Worm (Caenorhabditis elegans) whole organism, young adult: ENCODE data around the gene F37C12.10.
A peak's percentile ranks its signal among the peaks of the same experiment; 100 is the strongest.

Source experiments
- B0336.3 ChIP-seq: fragments of 200-800 bp; sonication (Bioruptor generic); IDR thresholded peaks from 2 replicates; pipeline ENCODE4 v1.3.6; 2022; ENCODE audit warnings: missing genetic modification characterization, missing compliant biosample characterization
- F22D6.2 ChIP-seq: sonication (generic microtip); optimal IDR thresholded peaks from 2 replicates; lab custom pipeline; 2016; ENCODE audit warnings: mild to moderate bottlenecking, missing genetic modification characterization, missing compliant biosample characterization
- F23B12.7 ChIP-seq: sonication (generic microtip); optimal IDR thresholded peaks from 2 replicates; lab custom pipeline; 2017; ENCODE audit warnings: missing genetic modification characterization, mild to moderate bottlenecking, missing compliant biosample characterization, antibody characterized with exemption, moderate library complexity; ENCODE audit not compliant: insufficient read depth
- F33H1.4 ChIP-seq: fragments of 200-800 bp; sonication (Bioruptor generic); IDR thresholded peaks from 2 replicates; pipeline ENCODE4 v1.3.6; 2022; ENCODE audit warnings: missing genetic modification reagents, missing genetic modification characterization, missing compliant biosample characterization
- F37B4.10 ChIP-seq: fragments of 200-800 bp; sonication (Bioruptor generic); IDR thresholded peaks from 2 replicates; pipeline ENCODE4 v1.3.6; 2022; ENCODE audit warnings: missing genetic modification characterization, missing compliant biosample characterization
- F55B11.4 ChIP-seq: sonication (generic microtip); optimal IDR thresholded peaks from 2 replicates; lab custom pipeline; 2016; ENCODE audit warnings: missing compliant biosample characterization, missing genetic modification characterization, borderline replicate concordance; ENCODE audit not compliant: insufficient read depth
- F57C9.4 ChIP-seq: sonication (generic microtip); optimal IDR thresholded peaks from 2 replicates; lab custom pipeline; 2017; ENCODE audit warnings: mild to moderate bottlenecking, missing genetic modification characterization, missing compliant biosample characterization
- T26A5.8 ChIP-seq: sonication (generic microtip); optimal IDR thresholded peaks from 2 replicates; lab custom pipeline; 2016; ENCODE audit warnings: missing genetic modification characterization, missing compliant biosample characterization
- Y53F4B.3 ChIP-seq: fragments of 200-800 bp; sonication (Bioruptor generic); IDR thresholded peaks from 2 replicates; pipeline ENCODE4 v1.3.6; 2022; ENCODE audit warnings: missing genetic modification reagents, missing genetic modification characterization, missing compliant biosample characterization
- Y53G8AR.9 ChIP-seq: fragments of 200-800 bp; sonication (Bioruptor generic); conservative IDR thresholded peaks from 2 replicates; pipeline ENCODE4 v1.3.6; 2022; ENCODE audit warnings: missing genetic modification reagents, missing genetic modification characterization, missing compliant biosample characterization
- Y56A3A.18 ChIP-seq: fragments of 200-800 bp; sonication (Bioruptor generic); IDR thresholded peaks from 2 replicates; pipeline ENCODE4 v1.3.6; 2022; ENCODE audit warnings: missing genetic modification reagents, missing genetic modification characterization, missing compliant biosample characterization
- Y95B8A.8 ChIP-seq: fragments of 200-800 bp; sonication (Bioruptor generic); IDR thresholded peaks from 2 replicates; pipeline ENCODE4 v1.3.6; 2022; ENCODE audit warnings: missing genetic modification reagents, missing genetic modification characterization, missing compliant biosample characterization
- ama-1 ChIP-seq, 3 experiments: fragments of 150-350 bp in 1 of 3; sonication (generic microtip) in 2 of 3; optimal IDR thresholded peaks; 2 replicates each; lab custom pipeline; 2014 to 2018; ENCODE audit warnings: missing biosample characterization in 2 of 3, missing genetic modification characterization in 2 of 3, missing genetic modification reagents in 2 of 3
- attf-5 ChIP-seq: fragments of 200-800 bp; sonication (Bioruptor generic); optimal IDR thresholded peaks from 2 replicates; lab custom pipeline; 2018; ENCODE audit warnings: mild to moderate bottlenecking, missing genetic modification characterization, missing compliant biosample characterization
- ccch-3 ChIP-seq: fragments of 200-800 bp; sonication (Bioruptor generic); optimal IDR thresholded peaks from 2 replicates; lab custom pipeline; 2018; ENCODE audit warnings: mild to moderate bottlenecking, missing genetic modification characterization, missing compliant biosample characterization
- ceh-27 ChIP-seq: fragments of 200-800 bp; sonication (Bioruptor generic); optimal IDR thresholded peaks from 2 replicates; lab custom pipeline; 2018; ENCODE audit warnings: mild to moderate bottlenecking, missing genetic modification characterization, moderate library complexity, missing compliant biosample characterization
- ceh-40 ChIP-seq: fragments of 200-800 bp; sonication (Bioruptor generic); IDR thresholded peaks from 2 replicates; pipeline ENCODE4 v1.3.6; 2022; ENCODE audit warnings: missing genetic modification characterization, missing compliant biosample characterization
- ceh-58 ChIP-seq: fragments of 200-800 bp; sonication (Bioruptor generic); IDR thresholded peaks from 2 replicates; pipeline ENCODE4 v1.3.6; 2022; ENCODE audit warnings: missing genetic modification characterization, missing compliant biosample characterization
- ceh-79 ChIP-seq: sonication (generic microtip); optimal IDR thresholded peaks from 2 replicates; lab custom pipeline; 2017; ENCODE audit warnings: mild to moderate bottlenecking, missing genetic modification characterization, missing compliant biosample characterization
- chd-7 ChIP-seq: sonication (generic microtip); optimal IDR thresholded peaks from 2 replicates; lab custom pipeline; 2016; ENCODE audit warnings: mild to moderate bottlenecking, missing genetic modification characterization, moderate library complexity, missing compliant biosample characterization
- die-1 ChIP-seq: sonication (generic microtip); optimal IDR thresholded peaks from 2 replicates; lab custom pipeline; 2016; ENCODE audit warnings: missing genotype, mild to moderate bottlenecking, missing genetic modification characterization, missing compliant biosample characterization
- dox-1 ChIP-seq: fragments of 200-800 bp; sonication (Bioruptor generic); IDR thresholded peaks from 2 replicates; pipeline ENCODE4 v1.3.6; 2022; ENCODE audit warnings: missing genetic modification reagents, missing genetic modification characterization, missing compliant biosample characterization
- efl-1 ChIP-seq: fragments of 150-350 bp; optimal IDR thresholded peaks from 2 replicates; lab custom pipeline; 2014; ENCODE audit warnings: missing biosample characterization, missing genetic modification reagents, missing genetic modification characterization
- egl-18 ChIP-seq: fragments of 200-800 bp; sonication (Bioruptor generic); IDR thresholded peaks from 2 replicates; pipeline ENCODE4 v1.3.6; 2022; ENCODE audit warnings: missing genetic modification reagents, missing genetic modification characterization, missing compliant biosample characterization
- fkh-3 ChIP-seq: sonication (generic microtip); optimal IDR thresholded peaks from 2 replicates; lab custom pipeline; 2016; ENCODE audit warnings: mild to moderate bottlenecking, missing genetic modification characterization, missing compliant biosample characterization
- hlh-26 ChIP-seq: fragments of 200-800 bp; sonication (Bioruptor generic); conservative IDR thresholded peaks from 2 replicates; pipeline ENCODE4 v1.3.6; 2022; ENCODE audit warnings: missing genetic modification reagents, missing genetic modification characterization, missing compliant biosample characterization
- hsf-1 ChIP-seq: fragments of 200-800 bp; sonication (Bioruptor generic); IDR thresholded peaks from 2 replicates; pipeline ENCODE4 v1.3.6; 2022; ENCODE audit warnings: missing genetic modification reagents, missing genetic modification characterization, missing compliant biosample characterization
- lin-26 ChIP-seq: fragments of 200-800 bp; sonication (Bioruptor generic); IDR thresholded peaks from 2 replicates; pipeline ENCODE4 v1.3.6; 2022; ENCODE audit warnings: missing genetic modification reagents, missing genetic modification characterization, missing compliant biosample characterization
- lin-35 ChIP-seq, 3 experiments: fragments of 150-350 bp in 2 of 3; sonication (generic microtip) in 1 of 3; optimal IDR thresholded peaks; 2 replicates each; lab custom pipeline; 2014 to 2018; ENCODE audit warnings: missing biosample characterization in 3 of 3, missing genetic modification characterization in 3 of 3, missing genetic modification reagents in 3 of 3
- lin-54 ChIP-seq: fragments of 200-800 bp; sonication (Bioruptor generic); optimal IDR thresholded peaks from 2 replicates; lab custom pipeline; 2018; ENCODE audit warnings: mild to moderate bottlenecking, missing genetic modification characterization, missing compliant biosample characterization
- madf-10 ChIP-seq: sonication (generic microtip); optimal IDR thresholded peaks from 2 replicates; lab custom pipeline; 2016; ENCODE audit warnings: mild to moderate bottlenecking, missing genetic modification characterization, missing compliant biosample characterization
- mes-4 ChIP-seq: sonication (generic microtip); optimal IDR thresholded peaks from 2 replicates; lab custom pipeline; 2016; ENCODE audit warnings: missing genotype, missing genetic modification characterization, missing compliant biosample characterization
- nfya-1 ChIP-seq: sonication (generic microtip); optimal IDR thresholded peaks from 2 replicates; lab custom pipeline; 2017; ENCODE audit warnings: antibody characterized with exemption, missing compliant biosample characterization, missing genetic modification characterization, borderline replicate concordance; ENCODE audit not compliant: insufficient read depth
- nfya-2 ChIP-seq: fragments of 200-800 bp; sonication (Bioruptor generic); IDR thresholded peaks from 2 replicates; pipeline ENCODE4 v1.3.6; 2022; ENCODE audit warnings: missing genetic modification reagents, missing genetic modification characterization, missing compliant biosample characterization
- nhr-179 ChIP-seq: sonication (generic microtip); optimal IDR thresholded peaks from 2 replicates; lab custom pipeline; 2016; ENCODE audit warnings: mild to moderate bottlenecking, missing genetic modification characterization, missing compliant biosample characterization
- nhr-27 ChIP-seq: fragments of 200-800 bp; sonication (Bioruptor generic); optimal IDR thresholded peaks from 2 replicates; lab custom pipeline; 2018; ENCODE audit warnings: mild to moderate bottlenecking, missing genetic modification characterization, moderate library complexity, missing compliant biosample characterization
- nhr-80 ChIP-seq: sonication (generic microtip); optimal IDR thresholded peaks from 2 replicates; lab custom pipeline; 2016; ENCODE audit warnings: missing genetic modification characterization, missing compliant biosample characterization
- pbrm-1 ChIP-seq: fragments of 200-800 bp; sonication (Bioruptor generic); IDR thresholded peaks from 2 replicates; pipeline ENCODE4 v1.3.6; 2022; ENCODE audit warnings: missing genetic modification reagents, missing genetic modification characterization, missing compliant biosample characterization
- rcor-1 ChIP-seq: fragments of 200-800 bp; sonication (Bioruptor generic); IDR thresholded peaks from 2 replicates; pipeline ENCODE4 v1.3.6; 2022; ENCODE audit warnings: missing genetic modification reagents, missing genetic modification characterization, missing compliant biosample characterization
- rec-8 ChIP-seq, 2 experiments: sonication (generic microtip); optimal IDR thresholded peaks; 2 replicates each; lab custom pipeline; 2016; ENCODE audit warnings: mild to moderate bottlenecking in 2 of 2, missing genetic modification characterization in 2 of 2, missing genetic modification reagents in 2 of 2, missing genotype in 2 of 2, missing biosample characterization in 1 of 2, missing compliant biosample characterization in 1 of 2, moderate library complexity in 1 of 2
- rpc-1 ChIP-seq, 2 experiments: fragments of 150-350 bp in 1 of 2; sonication (generic microtip) in 1 of 2; optimal IDR thresholded peaks; 2 replicates each; lab custom pipeline; 2014 to 2018; ENCODE audit warnings: missing biosample characterization in 1 of 2, missing genetic modification characterization in 1 of 2, missing genetic modification reagents in 1 of 2, missing genotype in 1 of 2
- snpc-1.1 ChIP-seq: sonication (generic microtip); optimal IDR thresholded peaks from 2 replicates; lab custom pipeline; 2017; ENCODE audit warnings: missing genetic modification characterization, mild to moderate bottlenecking, missing compliant biosample characterization, antibody characterized with exemption, moderate library complexity, missing genotype, missing genetic modification reagents; ENCODE audit not compliant: insufficient read depth
- snpc-1.3 ChIP-seq: sonication (generic microtip); optimal IDR thresholded peaks from 2 replicates; lab custom pipeline; 2017; ENCODE audit warnings: missing genetic modification characterization, mild to moderate bottlenecking, missing compliant biosample characterization, antibody characterized with exemption, moderate library complexity, missing genotype, missing genetic modification reagents; ENCODE audit not compliant: insufficient read depth
- xnd-1 ChIP-seq: sonication (generic microtip); optimal IDR thresholded peaks from 2 replicates; lab custom pipeline; 2016; ENCODE audit warnings: missing genotype, missing genetic modification reagents, missing genetic modification characterization, missing compliant biosample characterization
- ztf-25 ChIP-seq: fragments of 200-800 bp; sonication (Bioruptor generic); IDR thresholded peaks from 2 replicates; pipeline ENCODE4 v1.3.6; 2022; ENCODE audit warnings: missing genetic modification reagents, missing genetic modification characterization, missing compliant biosample characterization
- ztf-28 ChIP-seq: fragments of 200-800 bp; sonication (Bioruptor generic); IDR thresholded peaks from 2 replicates; pipeline ENCODE4 v1.3.6; 2022; ENCODE audit warnings: missing genetic modification reagents, missing genetic modification characterization, missing compliant biosample characterization

Gene F37C12.10

ce11 chrIII:7179538-7180301 is 8.5 kb downstream of the F37C12.10 start, which contains the start of the genes rps-14 and rpl-36 (continued):
- no peak for TF ChIP-seq nhr-27 (tag; lab: Kevin White, UChicago)
- TF ChIP-seq ama-1 (optimal IDR thresholded peaks at IDR 0.05; lab: Kevin White, UChicago) = no peak
- no peak for TF ChIP-seq ama-1 (GFP tag; optimal IDR thresholded peaks at IDR 0.05; lab: Kevin White, UChicago)
- peak; percentile 60 for TF ChIP-seq efl-1 (GFP tag; lab: Kevin White, UChicago)
- peak; percentile 29; the same call in 1 of the 2 replicates for TF ChIP-seq B0336.3 (GFP tag; lab: Robert Waterston, UW)
- peak; percentile 34; the same call in 1 of the 2 replicates for TF ChIP-seq rcor-1 (GFP tag; lab: Robert Waterston, UW)
- TF ChIP-seq pbrm-1 (GFP tag; lab: Robert Waterston, UW) = peak; percentile 69
- TF ChIP-seq Y56A3A.18 = no peak
- TF ChIP-seq lin-54 = peak; percentile 81
- TF ChIP-seq hlh-26 (GFP tag; lab: Robert Waterston, UW) = no peak
- no peak for TF ChIP-seq F55B11.4
- TF ChIP-seq F23B12.7 (tag; lab: Kevin White, UChicago) = peak; percentile 96
- TF ChIP-seq dox-1 (GFP tag; lab: Robert Waterston, UW) = peak; percentile 41; the same call in 1 of the 2 replicates
- TF ChIP-seq lin-26 = no peak
- TF ChIP-seq F22D6.2 = no peak
- no peak for TF ChIP-seq nhr-179 (tag; lab: Kevin White, UChicago)
- no peak for TF ChIP-seq ceh-79 (tag; lab: Kevin White, UChicago)
- peak; percentile 2 for TF ChIP-seq madf-10
- TF ChIP-seq chd-7 (tag; lab: Kevin White, UChicago) = no peak
- TF ChIP-seq snpc-1.1 = peak; percentile 40
- TF ChIP-seq mes-4 (tag; lab: Kevin White, UChicago) = no peak
- no peak for TF ChIP-seq rpc-1 (optimal IDR thresholded peaks at IDR 0.05; lab: Kevin White, UChicago)
- TF ChIP-seq rpc-1 (tag; optimal IDR thresholded peaks at IDR 0.05; lab: Kevin White, UChicago) = no peak
- no peak for TF ChIP-seq fkh-3 (tag; lab: Kevin White, UChicago)
- TF ChIP-seq T26A5.8 (tag; lab: Kevin White, UChicago) = no peak
- no peak for TF ChIP-seq ztf-25 (GFP tag; lab: Robert Waterston, UW)
- TF ChIP-seq ceh-27 = peak; percentile 61
- TF ChIP-seq ztf-28 (GFP tag; lab: Robert Waterston, UW) = no peak
- no peak for TF ChIP-seq Y95B8A.8 (GFP tag; lab: Robert Waterston, UW)
- no peak for TF ChIP-seq nfya-1
- no peak for TF ChIP-seq rec-8 (tag; optimal IDR thresholded peaks at IDR 0.05; lab: Kevin White, UChicago)
- TF ChIP-seq ceh-58 (GFP tag; lab: Robert Waterston, UW) = no peak
- no peak for TF ChIP-seq hsf-1 (GFP tag; lab: Robert Waterston, UW)
- no peak for TF ChIP-seq Y53F4B.3 (GFP tag; lab: Robert Waterston, UW)
- TF ChIP-seq lin-35 (GFP tag; optimal IDR thresholded peaks at IDR 0.05; lab: Kevin White, UChicago) = peak in 1 of 3 experiments; percentile 86
- TF ChIP-seq attf-5 (GFP tag; lab: Kevin White, UChicago) = peak; percentile 60
- no peak for TF ChIP-seq nhr-80
- TF ChIP-seq F33H1.4 = peak; percentile 98
- TF ChIP-seq snpc-1.3 (tag; lab: Kevin White, UChicago) = peak; percentile 71
- TF ChIP-seq Y53G8AR.9 = 0 out of 2 replicates have a peak, but pooled peaks have one; percentile 28
- no peak for TF ChIP-seq egl-18
- TF ChIP-seq F37B4.10 (GFP tag; lab: Robert Waterston, UW) = no peak
- no peak for TF ChIP-seq xnd-1
- TF ChIP-seq F57C9.4 (tag; lab: Kevin White, UChicago) = no peak
- TF ChIP-seq nfya-2 = no peak
- TF ChIP-seq ceh-40 = no peak
- TF ChIP-seq die-1 (tag; lab: Kevin White, UChicago) = no peak
- no peak for TF ChIP-seq ccch-3 (GFP tag; lab: Kevin White, UChicago)
